Worm (Caenorhabditis elegans): ENCODE measurements around the gene snb-1.

DNA sequence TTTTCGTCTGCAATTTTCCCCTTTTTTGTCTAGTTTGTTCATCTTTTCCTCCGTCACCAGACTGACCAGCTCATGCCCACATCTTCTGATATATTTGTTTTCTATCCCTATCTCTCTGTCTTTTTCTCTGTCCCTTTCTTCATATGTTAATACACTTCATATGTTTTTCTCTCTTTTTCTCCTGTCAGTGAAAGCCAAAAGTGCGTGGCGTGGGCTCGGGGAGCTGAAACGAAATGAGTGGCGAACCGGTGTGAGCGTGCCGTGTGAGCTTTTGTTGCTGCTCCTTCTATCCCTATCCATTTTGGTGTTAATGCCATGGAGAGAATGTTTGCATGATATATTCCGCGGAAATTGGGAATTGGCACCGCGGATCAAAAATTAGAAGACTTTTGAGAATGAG lies 24.4 kb downstream of the snb-1 start:
- TF ChIP-seq med-1 (GFP tag; optimal IDR thresholded peaks at IDR 0.05; ENCODE audit: insufficient read depth), result no peak
- TF ChIP-seq klf-2 (GFP tag; conservative IDR thresholded peaks at IDR 0.05), result no peak
- TF ChIP-seq flt-1 (GFP tag; IDR thresholded peaks at IDR 0.05), result no peak
- TF ChIP-seq ztf-29 (GFP tag; IDR thresholded peaks at IDR 0.05), result no peak
- TF ChIP-seq ztf-23 (GFP tag; IDR thresholded peaks at IDR 0.05), result no peak
- no peak for TF ChIP-seq cog-1 (tag; optimal IDR thresholded peaks at IDR 0.05)
- TF ChIP-seq ref-1 (GFP tag; conservative IDR thresholded peaks at IDR 0.05), result no peak
- no peak for TF ChIP-seq tab-1 (GFP tag; IDR thresholded peaks at IDR 0.05)
